Fruit fly (Drosophila melanogaster): ENCODE data around the gene CG4558.

CG4558 gene

dm6 chrX:6855366-6856200 lies 6.0 kb downstream of the CG4558 start (continued):
- TF ChIP-seq crol (GFP tag; IDR thresholded peaks at IDR 0.05) (no peak), PHDP (tag; optimal IDR thresholded peaks at IDR 0.05) (peak; percentile 92), CG1529 (GFP tag; optimal IDR thresholded peaks at IDR 0.05) (peak; percentile 89), esg (GFP tag; conservative IDR thresholded peaks at IDR 0.05) (peak; percentile 82), Doc3 (GFP tag; IDR thresholded peaks at IDR 0.05; ENCODE audit: partially characterized antibody) (no peak), Hr39 (optimal IDR thresholded peaks at IDR 0.05) (no peak), Sry-δ (GFP tag; optimal IDR thresholded peaks at IDR 0.05) (peak; percentile 60), Gug (GFP tag; IDR thresholded peaks at IDR 0.05) (peak; percentile 42; the same call in 2 of the 4 replicates), CHES-1-like (GFP tag; optimal IDR thresholded peaks at IDR 0.05) (peak; percentile 59), yki (optimal IDR thresholded peaks at IDR 0.05) (no peak), ken (GFP tag; IDR thresholded peaks at IDR 0.05) (peak; percentile 65; the same call in 2 of the 3 replicates), ham (GFP tag; IDR thresholded peaks at IDR 0.05) (no peak), Doc2 (GFP tag; IDR thresholded peaks at IDR 0.05) (no peak), CG2678 (tag; optimal IDR thresholded peaks at IDR 0.05) (peak; percentile 94), Camta (GFP tag; optimal IDR thresholded peaks at IDR 0.05) (peak; percentile 84), Sin3A (optimal IDR thresholded peaks at IDR 0.05) (no peak), CG11093 (GFP tag; IDR thresholded peaks at IDR 0.05) (peak; percentile 71), tgo (GFP tag; IDR thresholded peaks at IDR 0.05) (peak; percentile 52), Med (GFP tag) (peak; percentile 96), CG14014 (GFP tag; IDR thresholded peaks at IDR 0.05) (peak; percentile 32; the same call in 1 of the 2 replicates), Poxn (GFP tag; IDR thresholded peaks at IDR 0.05) (no peak), CG34376 (GFP tag; optimal IDR thresholded peaks at IDR 0.05) (peak; percentile 18), Nf-YB (GFP tag; optimal IDR thresholded peaks at IDR 0.05) (peak; percentile 81), MBD-R2 (GFP tag; IDR thresholded peaks at IDR 0.05) (no peak), CG11247 (GFP tag; IDR thresholded peaks at IDR 0.05) (0 out of 2 replicates have a peak, but pooled peaks have one; percentile 6), chif (GFP tag; optimal IDR thresholded peaks at IDR 0.05) (peak; percentile 78 to 88), Sox100B (GFP tag; optimal IDR thresholded peaks at IDR 0.05) (peak; percentile 90), tap (tag; optimal IDR thresholded peaks at IDR 0.05) (peak; percentile 72), Optix (GFP tag; IDR thresholded peaks at IDR 0.05) (no peak), vvl (GFP tag; IDR thresholded peaks at IDR 0.05) (peak; percentile 67; the same call in 1 of the 2 replicates), CG16863 (GFP tag; optimal IDR thresholded peaks at IDR 0.05) (peak; percentile 75), Neu2 (GFP tag; optimal IDR thresholded peaks at IDR 0.05; ENCODE audit: borderline replicate concordance) (no peak), Jarid2 (GFP tag; optimal IDR thresholded peaks at IDR 0.05) (peak; percentile 40), nom (GFP tag; optimal IDR thresholded peaks at IDR 0.05) (peak; percentile 85), Dbx (GFP tag; IDR thresholded peaks at IDR 0.05) (no peak), her (GFP tag; optimal IDR thresholded peaks at IDR 0.05) (no peak), Opbp (GFP tag; IDR thresholded peaks at IDR 0.05; ENCODE audit: partially characterized antibody) (no peak), repo (GFP tag; optimal IDR thresholded peaks at IDR 0.05) (no peak), CG17802 (tag; optimal IDR thresholded peaks at IDR 0.05) (peak; percentile 38), bab2 (GFP tag; optimal IDR thresholded peaks at IDR 0.05) (peak; percentile 78), HmgD (GFP tag; optimal IDR thresholded peaks at IDR 0.05) (no peak), sc (optimal IDR thresholded peaks at IDR 0.05) (no peak), sc (GFP tag; optimal IDR thresholded peaks at IDR 0.05) (peak; percentile 64), prd (optimal IDR thresholded peaks at IDR 0.05) (no peak), prd (GFP tag; IDR thresholded peaks at IDR 0.05) (peak; percentile 55; the same call in 1 of the 3 replicates), nmo (GFP tag; optimal IDR thresholded peaks at IDR 0.05) (peak; percentile 97), CG15514 (GFP tag; optimal IDR thresholded peaks at IDR 0.05) (peak; percentile 29), schlank (tag; optimal IDR thresholded peaks at IDR 0.05) (peak; percentile 7), croc (GFP tag; conservative IDR thresholded peaks at IDR 0.05) (peak; percentile 81), CG13424 (tag; optimal IDR thresholded peaks at IDR 0.05) (peak; percentile 96), BtbVII (GFP tag; optimal IDR thresholded peaks at IDR 0.05) (peak; percentile 47)

All from whole organism, embryonic.